Worm (Caenorhabditis elegans) whole organism, late embryonic: ENCODE measurements around the gene shc-2.

Source experiments
- F13H6.1 ChIP-seq: sonication (generic microtip); optimal IDR thresholded peaks from 2 replicates; lab custom pipeline; 2016; ENCODE audit warnings: missing genetic modification characterization, missing compliant biosample characterization
- K09A11.1 ChIP-seq: sonication (generic microtip); optimal IDR thresholded peaks from 2 replicates; lab custom pipeline; 2017; ENCODE audit warnings: antibody characterized with exemption, mild to moderate bottlenecking, missing genetic modification characterization, missing compliant biosample characterization; ENCODE audit not compliant: insufficient read depth
- T23F11.4 ChIP-seq: fragments of 200-800 bp; sonication (Bioruptor generic); optimal IDR thresholded peaks from 2 replicates; lab custom pipeline; 2018; ENCODE audit warnings: mild to moderate bottlenecking, missing genetic modification characterization, missing compliant biosample characterization
- Y22D7AL.16 ChIP-seq: sonication (generic microtip); optimal IDR thresholded peaks from 2 replicates; lab custom pipeline; 2016; ENCODE audit warnings: missing genetic modification characterization, missing compliant biosample characterization
- ahr-1 ChIP-seq: sonication (generic microtip); optimal IDR thresholded peaks from 2 replicates; lab custom pipeline; 2016; ENCODE audit warnings: missing genetic modification characterization, missing compliant biosample characterization
- ama-1 ChIP-seq: fragments of 150-350 bp; optimal IDR thresholded peaks from 2 replicates; lab custom pipeline; 2014
- ceh-14 ChIP-seq: sonication (generic microtip); optimal IDR thresholded peaks from 2 replicates; lab custom pipeline; 2016; ENCODE audit warnings: missing genotype, missing genetic modification characterization, missing compliant biosample characterization
- ceh-19 ChIP-seq: fragments of 200-800 bp; sonication (Bioruptor generic); optimal IDR thresholded peaks from 2 replicates; lab custom pipeline; 2018; ENCODE audit warnings: mild to moderate bottlenecking, missing genetic modification characterization, missing compliant biosample characterization
- ceh-2 ChIP-seq: sonication (generic microtip); optimal IDR thresholded peaks from 2 replicates; lab custom pipeline; 2016; ENCODE audit warnings: missing genotype, missing genetic modification characterization, missing compliant biosample characterization
- ceh-24 ChIP-seq: sonication (generic microtip); optimal IDR thresholded peaks from 2 replicates; lab custom pipeline; 2016; ENCODE audit warnings: mild to moderate bottlenecking, missing genetic modification characterization, missing compliant biosample characterization
- ceh-31 ChIP-seq: sonication (generic microtip); optimal IDR thresholded peaks from 2 replicates; lab custom pipeline; 2016; ENCODE audit warnings: missing genetic modification characterization, missing compliant biosample characterization
- ceh-48 ChIP-seq: sonication (generic microtip); optimal IDR thresholded peaks from 2 replicates; lab custom pipeline; 2016; ENCODE audit warnings: missing genetic modification characterization, inconsistent platforms, missing compliant biosample characterization
- elt-2 ChIP-seq: sonication (generic microtip); optimal IDR thresholded peaks from 2 replicates; lab custom pipeline; 2016; ENCODE audit warnings: missing genetic modification reagents, missing genetic modification characterization, missing compliant biosample characterization
- elt-4 ChIP-seq: sonication (generic microtip); optimal IDR thresholded peaks from 2 replicates; lab custom pipeline; 2016; ENCODE audit warnings: missing genetic modification characterization, missing compliant biosample characterization
- ets-4 ChIP-seq: sonication (generic microtip); optimal IDR thresholded peaks from 2 replicates; lab custom pipeline; 2016; ENCODE audit warnings: missing genetic modification characterization, missing compliant biosample characterization
- eyg-1 ChIP-seq: sonication (generic microtip); optimal IDR thresholded peaks from 2 replicates; lab custom pipeline; 2016; ENCODE audit warnings: missing genotype, missing genetic modification characterization, missing compliant biosample characterization
- fax-1 ChIP-seq: sonication (generic microtip); optimal IDR thresholded peaks from 2 replicates; lab custom pipeline; 2016; ENCODE audit warnings: missing genotype, missing genetic modification characterization, missing compliant biosample characterization
- hlh-13 ChIP-seq: fragments of 200-800 bp; sonication (Bioruptor generic); optimal IDR thresholded peaks from 2 replicates; lab custom pipeline; 2018; ENCODE audit warnings: mild to moderate bottlenecking, missing genetic modification characterization, missing compliant biosample characterization
- hlh-15 ChIP-seq: sonication (generic microtip); optimal IDR thresholded peaks from 2 replicates; lab custom pipeline; 2016; ENCODE audit warnings: missing genetic modification characterization, missing compliant biosample characterization
- hlh-30 ChIP-seq: sonication (generic microtip); optimal IDR thresholded peaks from 2 replicates; lab custom pipeline; 2017; ENCODE audit warnings: antibody characterized with exemption, missing genetic modification characterization, missing compliant biosample characterization; ENCODE audit not compliant: insufficient read depth
- hlh-6 ChIP-seq: sonication (generic microtip); optimal IDR thresholded peaks from 2 replicates; lab custom pipeline; 2016; ENCODE audit warnings: missing genotype, missing genetic modification characterization, missing compliant biosample characterization
- lin-11 ChIP-seq: fragments of 200-800 bp; sonication (Bioruptor generic); optimal IDR thresholded peaks from 2 replicates; lab custom pipeline; 2018; ENCODE audit warnings: mild to moderate bottlenecking, missing genetic modification characterization, missing compliant biosample characterization
- mec-3 ChIP-seq: sonication (generic microtip); optimal IDR thresholded peaks from 2 replicates; lab custom pipeline; 2016; ENCODE audit warnings: borderline replicate concordance, missing genetic modification characterization, missing compliant biosample characterization
- nhr-232 ChIP-seq: sonication (generic microtip); optimal IDR thresholded peaks from 2 replicates; lab custom pipeline; 2016; ENCODE audit warnings: missing genetic modification characterization, missing compliant biosample characterization
- npax-4 ChIP-seq: sonication (generic microtip); optimal IDR thresholded peaks from 2 replicates; lab custom pipeline; 2016; ENCODE audit warnings: missing genetic modification characterization, missing compliant biosample characterization
- pag-3 ChIP-seq: sonication (generic microtip); optimal IDR thresholded peaks from 2 replicates; lab custom pipeline; 2016; ENCODE audit warnings: missing compliant biosample characterization, missing genetic modification characterization, borderline replicate concordance
- pat-9 ChIP-seq: fragments of 200-800 bp; sonication (Bioruptor generic); optimal IDR thresholded peaks from 2 replicates; lab custom pipeline; 2018; ENCODE audit warnings: mild to moderate bottlenecking, missing genetic modification characterization, moderate library complexity, missing compliant biosample characterization
- pax-1 ChIP-seq: fragments of 150-350 bp; optimal IDR thresholded peaks from 2 replicates; lab custom pipeline; 2014; ENCODE audit warnings: missing biosample characterization, missing genetic modification characterization
- rnt-1 ChIP-seq: sonication (generic microtip); optimal IDR thresholded peaks from 2 replicates; lab custom pipeline; 2016; ENCODE audit warnings: missing genetic modification characterization, missing compliant biosample characterization
- sox-2 ChIP-seq: fragments of 200-800 bp; sonication (Bioruptor generic); IDR thresholded peaks from 2 replicates; pipeline ENCODE4 v1.3.6; 2022; ENCODE audit warnings: missing genetic modification reagents, missing genetic modification characterization, missing compliant biosample characterization
- tbx-2 ChIP-seq: sonication (generic microtip); optimal IDR thresholded peaks from 2 replicates; lab custom pipeline; 2016; ENCODE audit warnings: missing genetic modification characterization, missing compliant biosample characterization
- ttx-3 ChIP-seq: sonication (generic microtip); optimal IDR thresholded peaks from 2 replicates; lab custom pipeline; 2016; ENCODE audit warnings: missing genetic modification reagents, missing genetic modification characterization, missing compliant biosample characterization
- unc-86 ChIP-seq: sonication (generic microtip); optimal IDR thresholded peaks from 2 replicates; lab custom pipeline; 2016; ENCODE audit warnings: missing genetic modification characterization, missing compliant biosample characterization

shc-2 gene

ce11 chrII:4968863-4969262 is at the start of gene shc-2:
Gene shc-2 (plus strand): TSS chrII:4969163.
- TF ChIP-seq hlh-15 (tag; lab: Kevin White, UChicago) (no peak), nhr-232 (no peak), pag-3 (tag; lab: Kevin White, UChicago) (no peak), ceh-14 (tag; lab: Kevin White, UChicago) (no peak)

ce11 chrII:4920608-4921007 is 48.4 kb upstream of the shc-2 start:
- TF ChIP-seq elt-2 (tag; lab: Kevin White, UChicago) (peak; percentile 83), elt-4 (tag; lab: Kevin White, UChicago) (no peak)

ce11 chrII:4924729-4925128 is 44.2 kb upstream of the shc-2 start:
- no peak for TF ChIP-seq T23F11.4 (GFP tag; lab: Kevin White, UChicago)
- no peak for TF ChIP-seq pag-3 (tag; lab: Kevin White, UChicago)
- no peak for TF ChIP-seq F13H6.1 (tag; lab: Kevin White, UChicago)
- TF ChIP-seq lin-11 (tag; lab: Kevin White, UChicago): no peak
- TF ChIP-seq ceh-48 (tag; lab: Kevin White, UChicago): no peak
- TF ChIP-seq nhr-232: no peak
- no peak for TF ChIP-seq K09A11.1 (tag; lab: Kevin White, UChicago)
- TF ChIP-seq ahr-1 (tag; lab: Kevin White, UChicago): no peak
- no peak for TF ChIP-seq hlh-30 (tag; lab: Kevin White, UChicago)
- no peak for TF ChIP-seq pat-9 (tag; lab: Kevin White, UChicago)
- TF ChIP-seq rnt-1: no peak
- no peak for TF ChIP-seq sox-2
- no peak for TF ChIP-seq ets-4 (tag; lab: Kevin White, UChicago)
- TF ChIP-seq fax-1 (tag; lab: Kevin White, UChicago): no peak
- no peak for TF ChIP-seq ttx-3 (tag; lab: Kevin White, UChicago)
- TF ChIP-seq hlh-6 (tag; lab: Kevin White, UChicago): no peak
- no peak for TF ChIP-seq ceh-31
- TF ChIP-seq, all 69 proteins: peak for 0

ce11 chrII:4925198-4925764 is 43.7 kb upstream of the shc-2 start, which contains the start of gene aagr-2:
Gene aagr-2 (minus strand): TSS chrII:4925248.
- TF ChIP-seq sox-2: no peak
- peak; percentile 99 for TF ChIP-seq elt-2 (tag; lab: Kevin White, UChicago)

- TF ChIP-seq hlh-30 (tag; lab: Kevin White, UChicago): no peak
- no peak for TF ChIP-seq hlh-13 (GFP tag; lab: Kevin White, UChicago)
- TF ChIP-seq mec-3 (tag; lab: Kevin White, UChicago): no peak
- no peak for TF ChIP-seq eyg-1 (tag; lab: Kevin White, UChicago)
- TF ChIP-seq ceh-24 (tag; lab: Kevin White, UChicago): no peak
- no peak for TF ChIP-seq pax-1 (tag; lab: Kevin White, UChicago)
- no peak for TF ChIP-seq ceh-19 (GFP tag; lab: Kevin White, UChicago)
- TF ChIP-seq ceh-48 (tag; lab: Kevin White, UChicago): no peak
- no peak for TF ChIP-seq sox-2
- TF ChIP-seq Y22D7AL.16 (tag; lab: Kevin White, UChicago): no peak
- no peak for TF ChIP-seq ceh-2 (tag; lab: Kevin White, UChicago)
- TF ChIP-seq ama-1 (lab: Kevin White, UChicago): no peak
- no peak for TF ChIP-seq tbx-2 (tag; lab: Kevin White, UChicago)
- no peak for TF ChIP-seq unc-86 (tag; lab: Kevin White, UChicago)
- no peak for TF ChIP-seq ets-4 (tag; lab: Kevin White, UChicago)
- TF ChIP-seq npax-4 (tag; lab: Kevin White, UChicago): no peak
Observed at ce11 chrII:4931286-4931685, 37.7 kb upstream of the shc-2 start.
